Fruit fly (Drosophila melanogaster) S2 (cell line): ENCODE measurements around the gene TotC.

Experiments
- CG8478 ChIP-seq: fragments of >200 bp; optimal IDR thresholded peaks from 2 replicates; lab custom pipeline; 2018
- CTCF ChIP-seq, 2 experiments: fragments of >200 bp; optimal IDR thresholded peaks; 2 replicates each; lab custom pipeline; 2018

- no peak for TF ChIP-seq CG8478 (lab: Kevin White, UChicago)
- no peak for TF ChIP-seq CTCF (optimal IDR thresholded peaks at IDR 0.05; lab: Kevin White, UChicago)
These were observed 4.6 kb downstream of the TotC start, which contains the start of gene TotZ for dm6 chr3R:20877436-20877835.
